Worm (Caenorhabditis elegans): Measurements from ENCODE around the gene pbo-6.

DNA sequence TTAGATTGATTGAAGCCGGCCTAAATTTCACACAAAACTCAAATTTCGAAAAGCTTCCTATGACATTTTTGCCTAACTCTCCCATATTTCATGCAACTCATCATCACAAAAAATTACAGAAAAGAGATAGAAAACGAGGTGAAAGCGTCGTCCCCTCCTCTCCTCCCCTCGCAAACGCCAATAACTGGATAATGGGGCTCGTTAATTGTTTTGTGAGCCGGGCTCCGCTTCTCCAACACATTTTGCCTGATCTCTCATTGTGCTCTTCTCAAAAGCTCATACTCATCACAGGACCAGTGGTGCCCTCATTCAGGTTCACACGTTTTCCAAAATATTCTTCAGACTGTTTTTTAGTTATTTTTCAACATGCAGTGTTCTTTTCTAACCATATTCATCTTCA, at the start of gene pbo-6:
- TF ChIP-seq him-1 (tag; optimal IDR thresholded peaks at IDR 0.05) (no peak), dao-5 (tag; optimal IDR thresholded peaks at IDR 0.05) (no peak), W03F9.2 (tag; optimal IDR thresholded peaks at IDR 0.05) (no peak)

All from whole organism, L4/young adult.